Worm (Caenorhabditis elegans) whole organism, late embryonic: ENCODE measurements around the gene T07F12.1.

Experiments used
- C08G9.2 ChIP-seq: sonication (generic microtip); optimal IDR thresholded peaks from 2 replicates; lab custom pipeline; 2016; ENCODE audit warnings: mild to moderate bottlenecking, missing genetic modification characterization, moderate library complexity, missing compliant biosample characterization
- C38D4.7 ChIP-seq: fragments of 200-800 bp; sonication (Bioruptor generic); optimal IDR thresholded peaks from 2 replicates; lab custom pipeline; 2018; ENCODE audit warnings: mild to moderate bottlenecking, missing genetic modification characterization, moderate library complexity, missing compliant biosample characterization
- K02D7.2 ChIP-seq: sonication (generic microtip); optimal IDR thresholded peaks from 2 replicates; lab custom pipeline; 2017; ENCODE audit warnings: mild to moderate bottlenecking, missing genetic modification characterization, missing compliant biosample characterization
- K09A11.1 ChIP-seq: sonication (generic microtip); optimal IDR thresholded peaks from 2 replicates; lab custom pipeline; 2017; ENCODE audit warnings: antibody characterized with exemption, mild to moderate bottlenecking, missing genetic modification characterization, missing compliant biosample characterization; ENCODE audit not compliant: insufficient read depth
- Y22D7AL.16 ChIP-seq: sonication (generic microtip); optimal IDR thresholded peaks from 2 replicates; lab custom pipeline; 2016; ENCODE audit warnings: missing genetic modification characterization, missing compliant biosample characterization
- ahr-1 ChIP-seq: sonication (generic microtip); optimal IDR thresholded peaks from 2 replicates; lab custom pipeline; 2016; ENCODE audit warnings: missing genetic modification characterization, missing compliant biosample characterization
- ama-1 ChIP-seq: fragments of 150-350 bp; optimal IDR thresholded peaks from 2 replicates; lab custom pipeline; 2014
- ceh-14 ChIP-seq: sonication (generic microtip); optimal IDR thresholded peaks from 2 replicates; lab custom pipeline; 2016; ENCODE audit warnings: missing genotype, missing genetic modification characterization, missing compliant biosample characterization
- ceh-19 ChIP-seq: fragments of 200-800 bp; sonication (Bioruptor generic); optimal IDR thresholded peaks from 2 replicates; lab custom pipeline; 2018; ENCODE audit warnings: mild to moderate bottlenecking, missing genetic modification characterization, missing compliant biosample characterization
- ceh-34 ChIP-seq: sonication (generic microtip); optimal IDR thresholded peaks from 2 replicates; lab custom pipeline; 2016; ENCODE audit warnings: mild to moderate bottlenecking, missing genetic modification characterization, missing compliant biosample characterization
- ceh-45 ChIP-seq: fragments of 200-800 bp; sonication (Bioruptor generic); IDR thresholded peaks from 2 replicates; pipeline ENCODE4 v1.3.6; 2022; ENCODE audit warnings: missing genetic modification reagents, missing genetic modification characterization, missing compliant biosample characterization
- ceh-48 ChIP-seq: sonication (generic microtip); optimal IDR thresholded peaks from 2 replicates; lab custom pipeline; 2016; ENCODE audit warnings: missing genetic modification characterization, inconsistent platforms, missing compliant biosample characterization
- ceh-6 ChIP-seq: fragments of 200-800 bp; sonication (Bioruptor generic); optimal IDR thresholded peaks from 2 replicates; lab custom pipeline; 2018; ENCODE audit warnings: mild to moderate bottlenecking, missing genetic modification characterization, missing compliant biosample characterization
- ceh-9 ChIP-seq: sonication (generic microtip); optimal IDR thresholded peaks from 2 replicates; lab custom pipeline; 2016; ENCODE audit warnings: mild to moderate bottlenecking, missing genetic modification characterization, inconsistent platforms, missing compliant biosample characterization
- che-1 ChIP-seq: sonication (generic microtip); optimal IDR thresholded peaks from 2 replicates; lab custom pipeline; 2016; ENCODE audit warnings: mild to moderate bottlenecking, missing genetic modification characterization, missing compliant biosample characterization
- dve-1 ChIP-seq: sonication (generic microtip); optimal IDR thresholded peaks from 2 replicates; lab custom pipeline; 2017; ENCODE audit warnings: antibody characterized with exemption, mild to moderate bottlenecking, missing genetic modification characterization, missing compliant biosample characterization
- elt-2 ChIP-seq: sonication (generic microtip); optimal IDR thresholded peaks from 2 replicates; lab custom pipeline; 2016; ENCODE audit warnings: missing genetic modification reagents, missing genetic modification characterization, missing compliant biosample characterization
- elt-4 ChIP-seq: sonication (generic microtip); optimal IDR thresholded peaks from 2 replicates; lab custom pipeline; 2016; ENCODE audit warnings: missing genetic modification characterization, missing compliant biosample characterization
- gmeb-2 ChIP-seq: sonication (generic microtip); optimal IDR thresholded peaks from 2 replicates; lab custom pipeline; 2016; ENCODE audit warnings: missing genetic modification characterization, inconsistent platforms, missing compliant biosample characterization
- hlh-15 ChIP-seq: sonication (generic microtip); optimal IDR thresholded peaks from 2 replicates; lab custom pipeline; 2016; ENCODE audit warnings: missing genetic modification characterization, missing compliant biosample characterization
- hlh-30 ChIP-seq: sonication (generic microtip); optimal IDR thresholded peaks from 2 replicates; lab custom pipeline; 2017; ENCODE audit warnings: antibody characterized with exemption, missing genetic modification characterization, missing compliant biosample characterization; ENCODE audit not compliant: insufficient read depth
- hlh-8 ChIP-seq: sonication (generic microtip); optimal IDR thresholded peaks from 2 replicates; lab custom pipeline; 2016; ENCODE audit warnings: missing genotype, missing genetic modification characterization, missing compliant biosample characterization
- lin-11 ChIP-seq: fragments of 200-800 bp; sonication (Bioruptor generic); optimal IDR thresholded peaks from 2 replicates; lab custom pipeline; 2018; ENCODE audit warnings: mild to moderate bottlenecking, missing genetic modification characterization, missing compliant biosample characterization
- nfya-1 ChIP-seq: sonication (generic microtip); optimal IDR thresholded peaks from 2 replicates; lab custom pipeline; 2017; ENCODE audit warnings: missing genetic modification characterization, mild to moderate bottlenecking, missing compliant biosample characterization, antibody characterized with exemption, moderate library complexity
- nhr-232 ChIP-seq: sonication (generic microtip); optimal IDR thresholded peaks from 2 replicates; lab custom pipeline; 2016; ENCODE audit warnings: missing genetic modification characterization, missing compliant biosample characterization
- odd-2 ChIP-seq: sonication (generic microtip); optimal IDR thresholded peaks from 2 replicates; lab custom pipeline; 2017; ENCODE audit warnings: antibody characterized with exemption, mild to moderate bottlenecking, missing genetic modification characterization, missing compliant biosample characterization
- pat-9 ChIP-seq: fragments of 200-800 bp; sonication (Bioruptor generic); optimal IDR thresholded peaks from 2 replicates; lab custom pipeline; 2018; ENCODE audit warnings: mild to moderate bottlenecking, missing genetic modification characterization, moderate library complexity, missing compliant biosample characterization
- pha-4 ChIP-seq: fragments of 150-350 bp; optimal IDR thresholded peaks from 2 replicates; lab custom pipeline; 2018; ENCODE audit warnings: missing biosample characterization, missing genetic modification reagents, missing genetic modification characterization
- pqm-1 ChIP-seq: sonication (generic microtip); optimal IDR thresholded peaks from 2 replicates; lab custom pipeline; 2016; ENCODE audit warnings: missing genetic modification characterization, missing compliant biosample characterization
- rnt-1 ChIP-seq: sonication (generic microtip); optimal IDR thresholded peaks from 2 replicates; lab custom pipeline; 2016; ENCODE audit warnings: missing genetic modification characterization, missing compliant biosample characterization
- sox-4 ChIP-seq: sonication (generic microtip); optimal IDR thresholded peaks from 2 replicates; lab custom pipeline; 2017; ENCODE audit warnings: mild to moderate bottlenecking, missing genetic modification characterization, inconsistent platforms, missing compliant biosample characterization
- tbx-7 ChIP-seq: sonication (generic microtip); optimal IDR thresholded peaks from 2 replicates; lab custom pipeline; 2016; ENCODE audit warnings: missing genotype, missing genetic modification characterization, missing compliant biosample characterization
- unc-42 ChIP-seq: sonication (generic microtip); optimal IDR thresholded peaks from 2 replicates; lab custom pipeline; 2016; ENCODE audit warnings: missing genotype, missing genetic modification characterization, missing compliant biosample characterization
- unc-86 ChIP-seq: sonication (generic microtip); optimal IDR thresholded peaks from 2 replicates; lab custom pipeline; 2016; ENCODE audit warnings: missing genetic modification characterization, missing compliant biosample characterization
- ztf-16 ChIP-seq: sonication (generic microtip); optimal IDR thresholded peaks from 2 replicates; lab custom pipeline; 2017; ENCODE audit warnings: missing genetic modification characterization, missing compliant biosample characterization

T07F12.1 gene

DNA sequence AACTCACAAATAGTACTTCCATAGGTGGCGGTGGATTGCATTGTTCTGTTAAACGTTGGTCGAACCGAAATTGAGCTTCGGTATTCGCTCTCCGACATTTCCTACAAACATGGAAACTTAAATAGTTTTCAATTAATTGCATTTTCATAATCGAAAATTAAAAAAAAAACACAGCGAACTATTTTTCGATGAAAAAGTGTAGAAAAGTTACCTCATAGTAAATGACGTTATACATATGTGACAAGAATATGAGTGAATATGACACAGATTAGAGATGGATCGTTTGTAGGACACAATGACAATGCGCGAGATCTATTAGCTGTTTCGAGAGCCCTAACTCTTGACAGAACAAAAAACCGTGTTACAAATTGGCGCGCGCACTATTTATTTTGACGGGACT, 22.0 kb downstream of the T07F12.1 start, which contains the start of gene ifa-4:
Gene ifa-4 (minus strand): TSS at position 101 of the 400 bp plus-strand sequence.
- TF ChIP-seq hlh-8 (tag; lab: Kevin White, UChicago): no peak
- no peak for TF ChIP-seq ceh-45
- no peak for TF ChIP-seq che-1
- TF ChIP-seq hlh-15 (tag; lab: Kevin White, UChicago): no peak
- TF ChIP-seq ahr-1 (tag; lab: Kevin White, UChicago): no peak

DNA sequence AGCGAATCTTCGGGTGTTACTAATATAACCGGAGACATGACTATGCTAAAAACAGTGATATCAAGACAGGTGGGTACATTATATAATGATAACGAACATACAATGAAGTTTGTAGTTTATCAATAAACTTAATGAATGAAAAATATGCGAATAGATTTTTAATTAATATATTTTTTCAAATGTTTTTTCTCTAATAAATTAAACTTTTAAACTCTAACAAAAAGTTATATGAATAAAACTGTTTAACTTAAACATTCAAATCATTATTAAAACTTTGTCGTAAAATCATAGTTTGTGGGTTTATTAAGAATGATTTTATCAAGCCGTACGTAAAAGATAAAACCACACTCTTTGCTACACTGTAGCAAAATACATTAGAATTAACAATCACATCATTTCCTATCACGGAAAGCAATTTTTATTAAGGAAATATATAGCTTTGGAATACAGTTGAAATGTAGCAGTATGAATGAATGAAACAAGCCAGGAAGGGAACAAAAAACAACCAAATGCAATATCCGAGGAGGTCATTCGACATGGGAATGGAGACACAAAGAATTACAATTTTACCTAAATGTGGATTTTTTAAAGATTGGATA, 27.2 kb downstream of the T07F12.1 start, which contains the start of gene K05B2.4:
Gene K05B2.4 (minus strand): TSS at position 51 of the 599 bp plus-strand sequence.
- TF ChIP-seq elt-2 (tag; lab: Kevin White, UChicago): peak; percentile 24
- TF ChIP-seq sox-4 (tag; lab: Kevin White, UChicago): no peak
- no peak for TF ChIP-seq ceh-6 (GFP tag; lab: Kevin White, UChicago)

DNA sequence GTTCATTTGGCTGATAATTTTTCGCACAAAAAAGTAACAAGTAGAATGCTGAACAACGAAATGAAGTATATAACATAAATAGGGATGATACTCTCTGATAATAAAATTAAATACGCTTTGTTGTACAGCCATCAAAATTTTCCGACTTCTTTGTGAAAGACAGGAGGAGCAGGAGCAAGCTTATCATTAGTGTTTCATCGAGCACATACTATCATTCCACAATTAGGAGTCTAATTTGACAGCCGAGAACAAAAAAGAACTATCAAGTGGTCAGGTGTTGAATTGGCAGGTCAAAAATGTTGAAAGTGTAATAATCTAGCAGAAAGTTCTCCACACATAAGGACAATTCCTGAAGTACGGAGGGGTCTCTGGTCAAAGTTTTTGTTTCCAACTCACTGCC, 34.3 kb downstream of the T07F12.1 start:
- TF ChIP-seq ceh-6 (GFP tag; lab: Kevin White, UChicago): no peak
- TF ChIP-seq pqm-1 (tag; lab: Kevin White, UChicago): no peak
- no peak for TF ChIP-seq ceh-14 (tag; lab: Kevin White, UChicago)
- no peak for TF ChIP-seq pha-4 (tag; lab: Kevin White, UChicago)
- TF ChIP-seq Y22D7AL.16 (tag; lab: Kevin White, UChicago): no peak

DNA sequence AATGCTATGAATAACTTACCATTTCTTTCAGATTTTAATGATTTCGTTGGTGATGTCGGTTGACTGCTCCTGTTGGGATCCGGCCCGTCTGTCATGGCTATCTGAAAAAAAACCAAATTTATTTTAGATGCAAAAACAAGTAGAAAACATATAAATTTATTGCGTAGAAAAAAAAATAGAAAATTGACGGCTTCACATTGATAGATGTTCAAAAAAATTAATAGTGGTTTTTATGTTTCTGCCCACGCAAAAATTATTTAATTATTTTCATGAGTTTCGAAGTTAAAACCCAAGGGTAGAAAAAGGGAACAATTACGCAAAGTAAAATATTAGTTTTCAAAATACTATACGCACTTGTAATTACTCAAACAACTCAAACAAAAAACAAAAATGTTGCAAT, 35.8 kb downstream of the T07F12.1 start, which contains the start of gene mct-4:
Gene mct-4 (minus strand): TSS at position 101 of the 400 bp plus-strand sequence.
- TF ChIP-seq rnt-1: no peak
- TF ChIP-seq ztf-16 (tag; lab: Kevin White, UChicago): no peak
- TF ChIP-seq ceh-14 (tag; lab: Kevin White, UChicago): no peak

DNA sequence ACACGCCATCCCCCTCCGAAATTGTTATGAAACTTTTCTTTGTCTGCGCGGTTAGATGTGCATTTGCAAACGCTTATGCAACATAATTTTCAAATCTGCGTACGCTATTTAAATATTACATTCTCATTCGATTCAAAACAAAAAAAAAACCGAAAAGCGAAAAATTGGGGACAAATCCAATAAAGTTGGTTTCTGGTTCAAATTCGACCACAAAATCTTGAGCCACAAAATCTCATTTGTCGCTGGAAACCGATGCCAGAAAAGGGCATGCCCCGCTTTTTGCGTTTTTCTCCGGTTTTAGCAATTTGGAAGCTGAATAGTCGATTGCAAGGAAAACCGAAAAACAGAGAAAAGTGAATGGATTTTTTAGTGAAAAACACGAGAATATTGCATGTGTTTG, 38.2 kb downstream of the T07F12.1 start:
- TF ChIP-seq ceh-9 (no peak), unc-42 (peak; percentile 76)

DNA sequence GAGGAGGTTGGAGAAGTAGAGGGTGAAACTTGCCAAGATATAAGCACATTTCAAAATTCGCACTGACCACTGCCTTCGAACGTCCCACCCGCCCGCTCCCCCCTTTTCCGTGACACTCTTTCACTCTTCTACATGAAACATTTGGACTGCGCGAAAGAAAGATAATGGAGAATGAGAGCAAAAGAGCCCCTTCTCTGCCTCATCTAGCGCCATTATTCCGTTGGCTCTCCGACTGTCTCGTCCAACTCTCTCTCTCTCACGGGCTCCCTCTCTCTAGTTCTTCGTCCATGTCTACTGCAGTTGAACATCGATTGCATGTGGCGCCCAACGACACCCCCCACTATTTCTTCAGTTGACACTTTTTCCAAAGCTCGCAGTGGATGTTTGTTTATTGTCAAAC, 39.1 kb downstream of the T07F12.1 start:
- TF ChIP-seq nfya-1: no peak
- TF ChIP-seq elt-4 (tag; lab: Kevin White, UChicago): no peak
- no peak for TF ChIP-seq ceh-14 (tag; lab: Kevin White, UChicago)
- no peak for TF ChIP-seq ztf-16 (tag; lab: Kevin White, UChicago)
- TF ChIP-seq sox-4 (tag; lab: Kevin White, UChicago): no peak
- TF ChIP-seq lin-11: no peak
- no peak for TF ChIP-seq ceh-34 (tag; lab: Kevin White, UChicago)
- TF ChIP-seq K02D7.2: no peak

DNA sequence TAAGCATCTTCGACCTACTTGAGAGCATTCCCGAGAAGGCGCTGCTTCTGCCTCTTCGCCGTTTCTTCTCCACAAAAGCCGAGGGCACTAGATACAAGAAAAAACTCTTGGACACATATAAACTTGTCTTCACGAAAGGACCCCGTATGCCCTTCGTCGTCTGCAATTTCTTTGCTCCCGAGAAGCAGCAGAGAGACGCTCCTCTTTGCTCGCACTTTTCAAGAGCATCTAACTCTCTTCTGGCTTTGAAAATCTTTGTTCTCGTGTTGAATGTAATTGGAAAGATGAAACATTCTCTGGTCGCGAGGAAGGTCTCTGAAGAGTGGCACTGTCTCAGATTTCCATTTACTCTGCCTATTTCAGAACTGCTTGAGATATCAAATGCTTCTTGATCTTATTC, 45.1 kb downstream of the T07F12.1 start:
- TF ChIP-seq ahr-1 (tag; lab: Kevin White, UChicago) (no peak), unc-86 (tag; lab: Kevin White, UChicago) (no peak), sox-4 (tag; lab: Kevin White, UChicago) (no peak), gmeb-2 (tag; lab: Kevin White, UChicago) (no peak), ama-1 (lab: Kevin White, UChicago) (no peak), ceh-19 (GFP tag; lab: Kevin White, UChicago) (no peak), ztf-16 (tag; lab: Kevin White, UChicago) (no peak), nfya-1 (no peak), K09A11.1 (tag; lab: Kevin White, UChicago) (no peak), tbx-7 (tag; lab: Kevin White, UChicago) (no peak), odd-2 (tag; lab: Kevin White, UChicago) (no peak), hlh-30 (tag; lab: Kevin White, UChicago) (no peak), dve-1 (tag; lab: Kevin White, UChicago) (no peak), C08G9.2 (no peak), C38D4.7 (GFP tag; lab: Kevin White, UChicago) (no peak), pqm-1 (tag; lab: Kevin White, UChicago) (no peak), nhr-232 (no peak), pat-9 (no peak), ceh-48 (tag; lab: Kevin White, UChicago) (no peak)
